Fruit fly (Drosophila melanogaster) whole organism, embryonic: ENCODE measurements around the gene CG10347.

Experiments used
- Bgb ChIP-seq: fragments of 200-800 bp; sonication (Bioruptor generic); IDR thresholded peaks from 2 replicates; pipeline ENCODE4 v1.3.6; 2022; ENCODE audit warnings: missing biosample characterization, missing genetic modification characterization; ENCODE audit not compliant: partially characterized antibody
- Bteb2 ChIP-seq: fragments of 200-800 bp; sonication (Bioruptor generic); optimal IDR thresholded peaks from 2 replicates; lab custom pipeline; 2016; ENCODE audit warnings: missing biosample characterization, missing genetic modification characterization
- CG10366 ChIP-seq: fragments of 200-800 bp; sonication (Bioruptor generic); IDR thresholded peaks from 2 replicates; pipeline ENCODE4 v1.3.6; 2022; ENCODE audit warnings: missing biosample characterization, missing genetic modification characterization
- CG10543 ChIP-seq: fragments of 200-800 bp; sonication (Bioruptor generic); optimal IDR thresholded peaks from 3 replicates; lab custom pipeline; 2017; ENCODE audit warnings: missing biosample characterization, mild to moderate bottlenecking, missing genetic modification characterization, moderate library complexity
- CG11085 ChIP-seq: fragments of 200-800 bp; sonication (Bioruptor generic); IDR thresholded peaks from 2 replicates; pipeline ENCODE4 v1.3.6; 2022; ENCODE audit warnings: missing biosample characterization, missing genetic modification characterization
- CG13296 ChIP-seq: fragments of 200-800 bp; sonication (Bioruptor generic); optimal IDR thresholded peaks from 3 replicates; lab custom pipeline; 2018; ENCODE audit warnings: missing biosample characterization, mild to moderate bottlenecking, missing genetic modification characterization
- CG15011 ChIP-seq: fragments of 200-800 bp; sonication (Bioruptor generic); optimal IDR thresholded peaks from 3 replicates; lab custom pipeline; 2018; ENCODE audit warnings: missing biosample characterization, mild to moderate bottlenecking, missing genetic modification characterization
- CG1647 ChIP-seq: fragments of 200-800 bp; sonication (Bioruptor generic); optimal IDR thresholded peaks from 3 replicates; lab custom pipeline; 2016; ENCODE audit warnings: missing biosample characterization, missing genetic modification characterization
- CG2889 ChIP-seq: fragments of 200-800 bp; sonication (Bioruptor generic); IDR thresholded peaks from 3 replicates; pipeline ENCODE4 v1.3.6; 2022; ENCODE audit warnings: missing biosample characterization, missing genetic modification characterization
- CG30403 ChIP-seq: fragments of 200-800 bp; sonication (Bioruptor generic); optimal IDR thresholded peaks from 3 replicates; lab custom pipeline; 2016; ENCODE audit warnings: missing biosample characterization, missing genetic modification characterization
- CG3163 ChIP-seq: fragments of 200-800 bp; sonication (Bioruptor generic); optimal IDR thresholded peaks from 3 replicates; lab custom pipeline; 2016; ENCODE audit warnings: missing biosample characterization, missing genetic modification characterization
- CG32532 ChIP-seq: fragments of 200-800 bp; sonication (Bioruptor generic); IDR thresholded peaks from 2 replicates; pipeline ENCODE4 v1.3.6; 2022; ENCODE audit warnings: missing biosample characterization, missing genetic modification characterization
- CG32772 ChIP-seq: fragments of 200-800 bp; sonication (Bioruptor generic); IDR thresholded peaks from 2 replicates; pipeline ENCODE4 v1.3.6; 2022; ENCODE audit warnings: missing biosample characterization, missing genetic modification characterization
- CG3995 ChIP-seq: fragments of 200-800 bp; sonication (Bioruptor generic); optimal IDR thresholded peaks from 3 replicates; lab custom pipeline; 2016; ENCODE audit warnings: missing biosample characterization, missing genetic modification characterization
- CG4424 ChIP-seq: fragments of 200-800 bp; sonication (Bioruptor generic); optimal IDR thresholded peaks from 3 replicates; lab custom pipeline; 2016; ENCODE audit warnings: missing biosample characterization, missing genetic modification characterization
- CG4854 ChIP-seq: fragments of 200-800 bp; sonication (Bioruptor generic); optimal IDR thresholded peaks from 2 replicates; lab custom pipeline; 2016; ENCODE audit warnings: missing biosample characterization, missing genetic modification characterization, inconsistent platforms
- CG6272 ChIP-seq: fragments of 200-800 bp; sonication (Bioruptor generic); IDR thresholded peaks from 2 replicates; pipeline ENCODE4 v1.3.6; 2022; ENCODE audit warnings: missing biosample characterization, missing genetic modification characterization
- CG7786 ChIP-seq: fragments of 200-800 bp; sonication (Bioruptor generic); optimal IDR thresholded peaks from 2 replicates; lab custom pipeline; 2016; ENCODE audit warnings: missing biosample characterization, missing genetic modification characterization
- CG7987 ChIP-seq: fragments of 200-800 bp; sonication (Bioruptor generic); optimal IDR thresholded peaks from 2 replicates; lab custom pipeline; 2018; ENCODE audit warnings: missing biosample characterization, mild to moderate bottlenecking, missing genetic modification characterization, moderate library complexity
- CG9817 ChIP-seq: fragments of 200-800 bp; sonication (Bioruptor generic); optimal IDR thresholded peaks from 2 replicates; lab custom pipeline; 2018; ENCODE audit warnings: missing biosample characterization, mild to moderate bottlenecking, missing genetic modification characterization, moderate library complexity
- CHES-1-like ChIP-seq: fragments of 200-800 bp; sonication (Bioruptor generic); optimal IDR thresholded peaks from 2 replicates; lab custom pipeline; 2016; ENCODE audit warnings: missing biosample characterization, missing genetic modification characterization
- Camta ChIP-seq: fragments of 200-800 bp; sonication (Bioruptor generic); optimal IDR thresholded peaks from 2 replicates; lab custom pipeline; 2016; ENCODE audit warnings: missing biosample characterization, missing genetic modification characterization
- E2f1 ChIP-seq: fragments of 200-800 bp; sonication (Bioruptor generic); IDR thresholded peaks from 2 replicates; pipeline ENCODE4 v1.3.6; 2022; ENCODE audit warnings: missing biosample characterization, missing genetic modification characterization
- ERR ChIP-seq: fragments of 200-800 bp; sonication (Bioruptor generic); optimal IDR thresholded peaks from 2 replicates; lab custom pipeline; 2016; ENCODE audit warnings: missing biosample characterization, missing genetic modification characterization
- Eip74EF ChIP-seq, 2 experiments: fragments of 200-800 bp in 1 of 2; fragments of >200 bp in 1 of 2; sonication (Bioruptor generic) in 1 of 2; optimal IDR thresholded peaks; 2 replicates each; lab custom pipeline; 2017 to 2019; ENCODE audit warnings: missing biosample characterization in 2 of 2, missing genetic modification characterization in 2 of 2, mild to moderate bottlenecking in 1 of 2, moderate library complexity in 1 of 2
- Elba2 ChIP-seq: fragments of 200-800 bp; sonication (Bioruptor generic); optimal IDR thresholded peaks from 3 replicates; lab custom pipeline; 2016; ENCODE audit warnings: missing biosample characterization, missing genetic modification characterization
- HLH4C ChIP-seq: fragments of 200-800 bp; sonication (Bioruptor generic); IDR thresholded peaks from 3 replicates; pipeline ENCODE4 v1.3.6; 2022; ENCODE audit warnings: missing biosample characterization, missing genetic modification characterization; ENCODE audit not compliant: partially characterized antibody
- HLHmδ ChIP-seq: fragments of 200-800 bp; sonication (Bioruptor generic); optimal IDR thresholded peaks from 2 replicates; lab custom pipeline; 2018; ENCODE audit warnings: missing biosample characterization, mild to moderate bottlenecking, missing genetic modification characterization, moderate library complexity
- Sox102F ChIP-seq: fragments of 200-800 bp; sonication (Bioruptor generic); optimal IDR thresholded peaks from 2 replicates; lab custom pipeline; 2018; ENCODE audit warnings: missing biosample characterization, mild to moderate bottlenecking, missing genetic modification characterization, moderate library complexity
- Sry-β ChIP-seq: fragments of 200-800 bp; sonication (Bioruptor generic); optimal IDR thresholded peaks from 2 replicates; lab custom pipeline; 2018; ENCODE audit warnings: missing biosample characterization, mild to moderate bottlenecking, missing genetic modification characterization, moderate library complexity
- YL-1 ChIP-seq: fragments of 200-800 bp; sonication (Bioruptor generic); optimal IDR thresholded peaks from 3 replicates; lab custom pipeline; 2017; ENCODE audit warnings: missing biosample characterization, mild to moderate bottlenecking, missing genetic modification characterization
- caup ChIP-seq: fragments of 200-800 bp; sonication (Bioruptor generic); optimal IDR thresholded peaks from 3 replicates; lab custom pipeline; 2017; ENCODE audit warnings: missing biosample characterization, mild to moderate bottlenecking, missing genetic modification characterization, moderate library complexity; ENCODE audit not compliant: severe bottlenecking
- crp ChIP-seq, 2 experiments: fragments of 200-800 bp; sonication (Bioruptor generic); optimal IDR thresholded peaks; 2 replicates in 1 of 2; 3 replicates in 1 of 2; lab custom pipeline; 2017; ENCODE audit warnings: missing biosample characterization in 2 of 2, missing genetic modification characterization in 2 of 2, mild to moderate bottlenecking in 1 of 2, moderate library complexity in 1 of 2
- dmrt99B ChIP-seq: fragments of 200-800 bp; sonication (Bioruptor generic); optimal IDR thresholded peaks from 2 replicates; lab custom pipeline; 2018; ENCODE audit warnings: missing biosample characterization, mild to moderate bottlenecking, missing genetic modification characterization, moderate library complexity
- gfzf ChIP-seq: fragments of 200-800 bp; sonication (Bioruptor generic); optimal IDR thresholded peaks from 2 replicates; lab custom pipeline; 2016; ENCODE audit warnings: missing biosample characterization, mild to moderate bottlenecking, missing genetic modification characterization, moderate library complexity
- her ChIP-seq: fragments of 200-800 bp; sonication (Bioruptor generic); optimal IDR thresholded peaks from 2 replicates; lab custom pipeline; 2016; ENCODE audit warnings: missing biosample characterization, missing genetic modification characterization
- insv ChIP-seq, 2 experiments: fragments of 200-800 bp; sonication (Bioruptor generic); optimal IDR thresholded peaks; 3 replicates each; lab custom pipeline; 2016 to 2018; ENCODE audit warnings: missing biosample characterization in 2 of 2, missing genetic modification characterization in 2 of 2
- knrl ChIP-seq: fragments of 200-800 bp; sonication (Bioruptor generic); IDR thresholded peaks from 3 replicates; pipeline ENCODE4 v1.3.6; 2022; ENCODE audit warnings: missing biosample characterization, missing genetic modification characterization; ENCODE audit not compliant: partially characterized antibody
- lab ChIP-seq: fragments of 200-800 bp; sonication (Bioruptor generic); optimal IDR thresholded peaks from 3 replicates; lab custom pipeline; 2017; ENCODE audit warnings: missing biosample characterization, missing genetic modification characterization, mild to moderate bottlenecking, moderate library complexity, missing genetic modification reagents
- lov ChIP-seq, 2 experiments: fragments of 200-800 bp in 1 of 2; fragments of >200 bp in 1 of 2; sonication (Bioruptor generic) in 1 of 2; IDR thresholded peaks in 1 of 2; optimal IDR thresholded peaks in 1 of 2; 2 replicates in 1 of 2; 3 replicates in 1 of 2; pipeline versions ENCODE4 v1.3.6 to Lab custom; 2017 to 2022; ENCODE audit warnings: missing biosample characterization in 1 of 2, missing genetic modification characterization in 1 of 2
- onecut ChIP-seq: fragments of 200-800 bp; sonication (Bioruptor generic); IDR thresholded peaks from 2 replicates; pipeline ENCODE4 v1.3.6; 2022; ENCODE audit warnings: missing biosample characterization, missing genetic modification characterization
- rib ChIP-seq: fragments of 200-800 bp; sonication (Bioruptor generic); IDR thresholded peaks from 2 replicates; pipeline ENCODE4 v1.3.6; 2022; ENCODE audit warnings: missing biosample characterization, missing genetic modification characterization
- sd ChIP-seq: fragments of 200-800 bp; sonication (Bioruptor generic); optimal IDR thresholded peaks from 3 replicates; lab custom pipeline; 2018; ENCODE audit warnings: missing biosample characterization, mild to moderate bottlenecking, missing genetic modification characterization, moderate library complexity
- tin ChIP-seq: fragments of 200-800 bp; sonication (Bioruptor generic); optimal IDR thresholded peaks from 3 replicates; lab custom pipeline; 2016; ENCODE audit warnings: missing biosample characterization, missing genetic modification characterization
- unpg ChIP-seq: fragments of 200-800 bp; sonication (Bioruptor generic); optimal IDR thresholded peaks from 3 replicates; lab custom pipeline; 2018; ENCODE audit warnings: missing biosample characterization, mild to moderate bottlenecking, missing genetic modification characterization, moderate library complexity
- vfl ChIP-seq: fragments of 200-800 bp; sonication (Bioruptor generic); optimal IDR thresholded peaks from 2 replicates; lab custom pipeline; 2016; ENCODE audit warnings: missing biosample characterization, missing genetic modification characterization
- zen ChIP-seq: fragments of 200-800 bp; sonication (Bioruptor generic); optimal IDR thresholded peaks from 3 replicates; lab custom pipeline; 2018; ENCODE audit warnings: missing biosample characterization, mild to moderate bottlenecking, missing genetic modification characterization, moderate library complexity

Gene CG10347

DNA sequence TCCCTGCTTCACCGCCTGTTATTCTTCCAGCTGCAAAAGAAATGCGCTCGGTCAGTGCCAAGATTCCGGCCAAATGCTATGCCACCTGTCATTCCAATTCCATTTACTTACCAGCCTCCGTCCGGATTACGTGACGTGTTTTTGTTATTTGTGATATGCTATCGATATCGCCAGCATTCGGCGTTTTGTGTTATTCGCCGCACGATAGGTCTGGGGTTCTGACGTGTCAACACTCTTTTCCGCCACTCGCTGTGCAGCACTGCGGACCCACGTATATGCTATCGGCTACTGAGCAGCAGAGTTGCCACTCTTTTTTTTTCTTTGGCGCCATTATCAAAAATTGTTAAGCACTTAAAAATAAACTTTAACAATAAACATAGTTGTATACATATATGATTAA lies 2.4 kb downstream of the CG10347 start, which contains the start of gene p24-1 (continued):
- no peak for TF ChIP-seq rib (GFP tag; lab: Robert Waterston, UW)
- TF ChIP-seq dmrt99B (tag; lab: Kevin White, UChicago): no peak
- TF ChIP-seq CG7987: peak; percentile 26
- no peak for TF ChIP-seq lov (optimal IDR thresholded peaks at IDR 0.05; lab: Kevin White, UChicago)
- 0 out of 3 replicates have a peak, but pooled peaks have one; percentile 22 for TF ChIP-seq lov (GFP tag; IDR thresholded peaks at IDR 0.05; lab: Robert Waterston, UW)
- no peak for TF ChIP-seq CG6272 (GFP tag; lab: Robert Waterston, UW)
- peak; percentile 43 for TF ChIP-seq CG3163 (GFP tag; lab: Kevin White, UChicago)
- peak; percentile 28 for TF ChIP-seq CG13296
- peak; percentile 45 for TF ChIP-seq vfl
- no peak for TF ChIP-seq Sox102F (GFP tag; lab: Kevin White, UChicago)
- TF ChIP-seq gfzf: peak; percentile 36
- no peak for TF ChIP-seq Eip74EF (GFP tag; optimal IDR thresholded peaks at IDR 0.05; lab: Kevin White, UChicago)
- peak; percentile 63 for TF ChIP-seq Sry-β (GFP tag; lab: Kevin White, UChicago)
- peak; percentile 35; the same call in 1 of the 2 replicates for TF ChIP-seq CG11085
- no peak for TF ChIP-seq Elba2 (GFP tag; lab: Kevin White, UChicago)
- peak; percentile 31 for TF ChIP-seq unpg (GFP tag; lab: Kevin White, UChicago)
- peak; percentile 94 for TF ChIP-seq CG3995
- peak; percentile 43 for TF ChIP-seq CG4854 (GFP tag; lab: Kevin White, UChicago)
- TF ChIP-seq onecut (GFP tag; lab: Robert Waterston, UW): peak; percentile 31; the same call in 1 of the 2 replicates
- no peak for TF ChIP-seq HLHmδ (GFP tag; lab: Kevin White, UChicago)
- peak; percentile 49 for TF ChIP-seq tin (GFP tag; lab: Kevin White, UChicago)
- peak; percentile 51 for TF ChIP-seq CG9817 (tag; lab: Kevin White, UChicago)
- TF ChIP-seq CG7786 (GFP tag; lab: Kevin White, UChicago): peak; percentile 55
- peak; percentile 90 for TF ChIP-seq YL-1
- TF ChIP-seq CG10543 (GFP tag; lab: Kevin White, UChicago): peak; percentile 60
- TF ChIP-seq CG1647: peak; percentile 22
- peak; percentile 42 for TF ChIP-seq CG30403 (GFP tag; lab: Kevin White, UChicago)
- TF ChIP-seq lab (GFP tag; lab: Kevin White, UChicago): peak; percentile 65
- TF ChIP-seq Bteb2: peak; percentile 7
- TF ChIP-seq CG32532: peak; percentile 73
- peak; percentile 0 for TF ChIP-seq Camta
- no peak for TF ChIP-seq CG15011 (GFP tag; lab: Kevin White, UChicago)
- peak; percentile 85 for TF ChIP-seq knrl (GFP tag; lab: Robert Waterston, UW)
- TF ChIP-seq CG4424 (GFP tag; lab: Kevin White, UChicago): peak; percentile 15
- 0 out of 2 replicates have a peak, but pooled peaks have one; percentile 15 for TF ChIP-seq CG32772
- TF ChIP-seq zen (tag; lab: Kevin White, UChicago): no peak
- TF ChIP-seq sd (tag; lab: Kevin White, UChicago): peak; percentile 47
- TF ChIP-seq her (GFP tag; lab: Kevin White, UChicago): peak; percentile 66
- TF ChIP-seq insv (GFP tag; optimal IDR thresholded peaks at IDR 0.05; lab: Kevin White, UChicago): peak in 1 of 2 experiments; percentile 7
- TF ChIP-seq caup (GFP tag; lab: Kevin White, UChicago): peak; percentile 63
- TF ChIP-seq CG2889 (GFP tag; lab: Robert Waterston, UW): no peak
- peak; percentile 52 for TF ChIP-seq CHES-1-like (GFP tag; lab: Kevin White, UChicago)
- TF ChIP-seq E2f1: peak; percentile 20; the same call in 1 of the 2 replicates
- TF ChIP-seq crp (GFP tag; optimal IDR thresholded peaks at IDR 0.05; lab: Kevin White, UChicago): peak in 1 of 2 experiments; percentile 45
- peak; percentile 83 for TF ChIP-seq HLH4C (GFP tag; lab: Robert Waterston, UW)
- no peak for TF ChIP-seq CG10366 (GFP tag; lab: Robert Waterston, UW)
- peak; percentile 93 for TF ChIP-seq Bgb (GFP tag; lab: Robert Waterston, UW)
- TF ChIP-seq ERR: peak; percentile 59
